Worm (Caenorhabditis elegans): ENCODE data around the gene C34H4.2.
A peak's percentile ranks its signal among the peaks of the same experiment; 100 is the strongest.

The C34H4.2 gene

ce11 chrIV:1516527-1516926 lies 37.0 kb upstream of the C34H4.2 start, which contains the start of gene clec-172:
Gene clec-172, minus strand, starts transcription at chrIV:1516627.
- peak; percentile 38 for TF ChIP-seq elt-2 (tag; optimal IDR thresholded peaks at IDR 0.05)
- TF ChIP-seq unc-39 (tag; optimal IDR thresholded peaks at IDR 0.05): no peak

- TF ChIP-seq nhr-23 (tag; optimal IDR thresholded peaks at IDR 0.05): no peak
- no peak for TF ChIP-seq ZK546.5 (tag; optimal IDR thresholded peaks at IDR 0.05)
- no peak for TF ChIP-seq mdl-1 (tag; optimal IDR thresholded peaks at IDR 0.05)
- no peak for TF ChIP-seq nhr-43 (tag; optimal IDR thresholded peaks at IDR 0.05; ENCODE audit: poor library complexity, severe bottlenecking)
- no peak for TF ChIP-seq snpc-4 (tag; optimal IDR thresholded peaks at IDR 0.05)
- TF ChIP-seq skn-1 (tag; optimal IDR thresholded peaks at IDR 0.05): no peak
- TF ChIP-seq egl-27 (tag; optimal IDR thresholded peaks at IDR 0.05): no peak
- TF ChIP-seq lin-15B (tag; optimal IDR thresholded peaks at IDR 0.05): no peak
These were observed 32.3 kb upstream of the C34H4.2 start, which contains the start of gene K03H6.4 for ce11 chrIV:1521224-1521623. Gene K03H6.4, minus strand, starts transcription at chrIV:1521324.

ce11 chrIV:1522358-1522757 lies 31.2 kb upstream of the C34H4.2 start:
- TF ChIP-seq elt-3 (tag; optimal IDR thresholded peaks at IDR 0.05) (no peak), lin-15B (tag; optimal IDR thresholded peaks at IDR 0.05) (no peak), nhr-67 (tag; optimal IDR thresholded peaks at IDR 0.05) (no peak), hmg-11 (tag; optimal IDR thresholded peaks at IDR 0.05) (no peak), sea-2 (GFP tag; optimal IDR thresholded peaks at IDR 0.05) (no peak), ztf-11 (tag; optimal IDR thresholded peaks at IDR 0.05) (no peak), ceh-9 (tag; optimal IDR thresholded peaks at IDR 0.05) (no peak), nhr-76 (tag; optimal IDR thresholded peaks at IDR 0.05) (no peak)

- no peak for TF ChIP-seq lsy-12 (tag; optimal IDR thresholded peaks at IDR 0.05)
- TF ChIP-seq zag-1 (tag; optimal IDR thresholded peaks at IDR 0.05): no peak
- no peak for TF ChIP-seq nhr-12 (tag; optimal IDR thresholded peaks at IDR 0.05)
- no peak for TF ChIP-seq elt-3 (tag; optimal IDR thresholded peaks at IDR 0.05)
- no peak for TF ChIP-seq nhr-28 (tag; optimal IDR thresholded peaks at IDR 0.05)
- TF ChIP-seq mml-1 (tag; optimal IDR thresholded peaks at IDR 0.05): no peak
- no peak for TF ChIP-seq eor-1 (tag; optimal IDR thresholded peaks at IDR 0.05)
- TF ChIP-seq jun-1 (tag; optimal IDR thresholded peaks at IDR 0.05): no peak
- TF ChIP-seq hmg-11 (tag; optimal IDR thresholded peaks at IDR 0.05): no peak
These were observed 30.1 kb upstream of the C34H4.2 start, which contains the start of gene K03H6.1 for ce11 chrIV:1523418-1523817. Gene K03H6.1, plus strand, starts transcription at chrIV:1523718.

- no peak for TF ChIP-seq ceh-9 (tag; optimal IDR thresholded peaks at IDR 0.05)
- no peak for TF ChIP-seq nfya-1 (tag; optimal IDR thresholded peaks at IDR 0.05; ENCODE audit: insufficient read depth)
- TF ChIP-seq fkh-10 (GFP tag; optimal IDR thresholded peaks at IDR 0.05): no peak
- TF ChIP-seq nhr-67 (tag; optimal IDR thresholded peaks at IDR 0.05): no peak
- no peak for TF ChIP-seq nhr-43 (tag; optimal IDR thresholded peaks at IDR 0.05; ENCODE audit: poor library complexity, severe bottlenecking)
- no peak for TF ChIP-seq ztf-4 (tag; optimal IDR thresholded peaks at IDR 0.05)
- TF ChIP-seq nhr-76 (tag; optimal IDR thresholded peaks at IDR 0.05): no peak
- no peak for TF ChIP-seq daf-12 (tag; optimal IDR thresholded peaks at IDR 0.05)
These were observed 17.2 kb upstream of the C34H4.2 start, which contains the start of gene K03H6.5 for ce11 chrIV:1536316-1536715. Gene K03H6.5, minus strand, starts transcription at chrIV:1536416.

ce11 chrIV:1547129-1547528 lies 6.4 kb upstream of the C34H4.2 start:
- TF ChIP-seq nhr-25 (tag; optimal IDR thresholded peaks at IDR 0.05) (peak; percentile 92), lin-15B (tag; optimal IDR thresholded peaks at IDR 0.05) (no peak), elt-1 (tag; optimal IDR thresholded peaks at IDR 0.05) (peak; percentile 79), fkh-2 (tag; optimal IDR thresholded peaks at IDR 0.05) (no peak)

ce11 chrIV:1548457-1548861 lies 5.1 kb upstream of the C34H4.2 start, which contains the start of gene col-107:
Gene col-107, plus strand, starts transcription at chrIV:1548721.
- TF ChIP-seq nhr-25 (tag; optimal IDR thresholded peaks at IDR 0.05): peak; percentile 91
- TF ChIP-seq elt-1 (tag; optimal IDR thresholded peaks at IDR 0.05): peak; percentile 84
- TF ChIP-seq ceh-16 (tag; optimal IDR thresholded peaks at IDR 0.05): no peak
- peak; percentile 35 for TF ChIP-seq nfya-1 (tag; optimal IDR thresholded peaks at IDR 0.05; ENCODE audit: insufficient read depth)

Measured in whole organism, L3 larva.